Fruit fly (Drosophila melanogaster) whole organism, embryonic: ENCODE data around the gene Z600.
A peak's percentile ranks its signal among the peaks of the same experiment; 100 is the strongest.

Source experiments
- Adf1 ChIP-seq: fragments of 200-800 bp; sonication (Bioruptor generic); IDR thresholded peaks from 2 replicates; pipeline ENCODE4 v1.3.6; 2022; ENCODE audit warnings: missing biosample characterization, missing genetic modification characterization
- Antp ChIP-seq: fragments of 200-800 bp; sonication (Bioruptor generic); optimal IDR thresholded peaks from 3 replicates; lab custom pipeline; 2016; ENCODE audit warnings: missing biosample characterization, missing genetic modification characterization
- Asciz ChIP-seq: fragments of 200-800 bp; sonication (Bioruptor generic); optimal IDR thresholded peaks from 2 replicates; lab custom pipeline; 2017; ENCODE audit warnings: missing biosample characterization, mild to moderate bottlenecking, missing genetic modification characterization, missing genetic modification reagents
- Bgb ChIP-seq: fragments of 200-800 bp; sonication (Bioruptor generic); IDR thresholded peaks from 2 replicates; pipeline ENCODE4 v1.3.6; 2022; ENCODE audit warnings: missing biosample characterization, missing genetic modification characterization; ENCODE audit not compliant: partially characterized antibody
- CG10321 ChIP-seq: fragments of 200-800 bp; sonication (Bioruptor generic); IDR thresholded peaks from 2 replicates; pipeline ENCODE4 v1.3.6; 2022; ENCODE audit warnings: missing biosample characterization, missing genetic modification characterization
- CG11085 ChIP-seq: fragments of 200-800 bp; sonication (Bioruptor generic); IDR thresholded peaks from 2 replicates; pipeline ENCODE4 v1.3.6; 2022; ENCODE audit warnings: missing biosample characterization, missing genetic modification characterization
- CG11456 ChIP-seq: fragments of 200-800 bp; sonication (Bioruptor generic); IDR thresholded peaks from 3 replicates; pipeline ENCODE4 v1.3.6; 2022; ENCODE audit warnings: missing biosample characterization, missing genetic modification characterization
- CG11695 ChIP-seq: fragments of 200-800 bp; sonication (Bioruptor generic); IDR thresholded peaks from 3 replicates; pipeline ENCODE4 v1.3.6; 2022; ENCODE audit warnings: missing biosample characterization, missing genetic modification characterization
- CG12155 ChIP-seq: fragments of 200-800 bp; sonication (Bioruptor generic); optimal IDR thresholded peaks from 3 replicates; lab custom pipeline; 2016; ENCODE audit warnings: missing biosample characterization, missing genetic modification characterization
- CG13894 ChIP-seq: fragments of 200-800 bp; sonication (Bioruptor generic); optimal IDR thresholded peaks from 3 replicates; lab custom pipeline; 2018; ENCODE audit warnings: missing biosample characterization, mild to moderate bottlenecking, missing genetic modification characterization, moderate library complexity
- CG1647 ChIP-seq: fragments of 200-800 bp; sonication (Bioruptor generic); optimal IDR thresholded peaks from 3 replicates; lab custom pipeline; 2016; ENCODE audit warnings: missing biosample characterization, missing genetic modification characterization
- CG1832 ChIP-seq: fragments of 200-800 bp; sonication (Bioruptor generic); optimal IDR thresholded peaks from 2 replicates; lab custom pipeline; 2017; ENCODE audit warnings: missing biosample characterization, mild to moderate bottlenecking, missing genetic modification characterization, inconsistent platforms
- CG30020 ChIP-seq: fragments of 200-800 bp; optimal IDR thresholded peaks from 2 replicates; lab custom pipeline; 2019; ENCODE audit warnings: missing biosample characterization, mild to moderate bottlenecking, missing genetic modification characterization, moderate library complexity
- CG31441 ChIP-seq: fragments of 200-800 bp; sonication (Bioruptor generic); IDR thresholded peaks from 2 replicates; pipeline ENCODE4 v1.3.6; 2022; ENCODE audit warnings: missing biosample characterization, missing genetic modification characterization
- CG3163 ChIP-seq: fragments of 200-800 bp; sonication (Bioruptor generic); optimal IDR thresholded peaks from 3 replicates; lab custom pipeline; 2016; ENCODE audit warnings: missing biosample characterization, missing genetic modification characterization
- CG42726 ChIP-seq: fragments of 200-800 bp; sonication (Bioruptor generic); IDR thresholded peaks from 2 replicates; pipeline ENCODE4 v1.3.6; 2022; ENCODE audit warnings: missing biosample characterization, missing genetic modification characterization; ENCODE audit not compliant: partially characterized antibody
- CG43689 ChIP-seq: fragments of 200-800 bp; sonication (Bioruptor generic); IDR thresholded peaks from 2 replicates; pipeline ENCODE4 v1.3.6; 2022; ENCODE audit warnings: missing biosample characterization, missing genetic modification characterization
- CG5180 ChIP-seq: fragments of 200-800 bp; sonication (Bioruptor generic); optimal IDR thresholded peaks from 3 replicates; lab custom pipeline; 2017; ENCODE audit warnings: missing biosample characterization, missing genetic modification characterization, mild to moderate bottlenecking, moderate library complexity, missing genetic modification reagents
- CG6689 ChIP-seq: fragments of 200-800 bp; sonication (Bioruptor generic); IDR thresholded peaks from 2 replicates; pipeline ENCODE4 v1.3.6; 2022; ENCODE audit warnings: missing biosample characterization, missing genetic modification characterization
- CG7745 ChIP-seq: fragments of 200-800 bp; sonication (Bioruptor generic); optimal IDR thresholded peaks from 2 replicates; lab custom pipeline; 2018; ENCODE audit warnings: missing biosample characterization, mild to moderate bottlenecking, missing genetic modification characterization, moderate library complexity
- CG8290 ChIP-seq, 3 experiments: fragments of 200-800 bp; sonication (Bioruptor generic); optimal IDR thresholded peaks; 2 replicates each; lab custom pipeline; 2016 to 2019; ENCODE audit warnings: missing biosample characterization in 3 of 3, missing genetic modification characterization in 3 of 3, mild to moderate bottlenecking in 2 of 3, moderate library complexity in 1 of 3
- Deaf1 ChIP-seq: fragments of 200-800 bp; optimal IDR thresholded peaks from 3 replicates; lab custom pipeline; 2019; ENCODE audit warnings: missing biosample characterization, mild to moderate bottlenecking, missing genetic modification characterization, moderate library complexity
- Dll ChIP-seq: fragments of 200-800 bp; sonication (Bioruptor generic); IDR thresholded peaks from 4 replicates; pipeline ENCODE4 v1.3.6; 2022; ENCODE audit warnings: missing biosample characterization, missing genetic modification characterization; ENCODE audit not compliant: partially characterized antibody
- Elba2 ChIP-seq: fragments of 200-800 bp; sonication (Bioruptor generic); optimal IDR thresholded peaks from 3 replicates; lab custom pipeline; 2016; ENCODE audit warnings: missing biosample characterization, missing genetic modification characterization
- Jarid2 ChIP-seq: fragments of 200-800 bp; sonication (Bioruptor generic); optimal IDR thresholded peaks from 3 replicates; lab custom pipeline; 2017; ENCODE audit warnings: mild to moderate bottlenecking, missing biosample characterization, missing genetic modification reagents, missing genetic modification characterization
- NK7.1 ChIP-seq: fragments of 200-800 bp; sonication (Bioruptor generic); optimal IDR thresholded peaks from 3 replicates; lab custom pipeline; 2016; ENCODE audit warnings: missing biosample characterization, missing genetic modification characterization
- Nf-YB ChIP-seq: fragments of 200-800 bp; sonication (Bioruptor generic); optimal IDR thresholded peaks from 3 replicates; lab custom pipeline; 2019; ENCODE audit warnings: missing biosample characterization, mild to moderate bottlenecking, missing genetic modification characterization, moderate library complexity
- Nf-YC ChIP-seq: fragments of 200-800 bp; optimal IDR thresholded peaks from 3 replicates; lab custom pipeline; 2019; ENCODE audit warnings: missing biosample characterization, mild to moderate bottlenecking, missing genetic modification characterization, moderate library complexity
- Trl ChIP-seq, 3 experiments: fragments of >200 bp in 2 of 3; fragments of 200-800 bp in 1 of 3; sonication (Bioruptor generic) in 1 of 3; optimal IDR thresholded peaks; 2 replicates in 1 of 3; 3 replicates in 2 of 3; lab custom pipeline; 2016 to 2017; ENCODE audit warnings: missing biosample characterization in 1 of 3, missing genetic modification characterization in 1 of 3
- chinmo ChIP-seq: fragments of 200-800 bp; sonication (Bioruptor generic); IDR thresholded peaks from 4 replicates; pipeline ENCODE4 v1.3.6; 2022; ENCODE audit warnings: missing biosample characterization, missing genetic modification characterization; ENCODE audit not compliant: partially characterized antibody
- ci ChIP-seq: fragments of 200-800 bp; sonication (Bioruptor generic); IDR thresholded peaks from 3 replicates; pipeline ENCODE4 v1.3.6; 2022; ENCODE audit warnings: missing biosample characterization, missing genetic modification characterization
- cwo ChIP-seq: fragments of 200-800 bp; sonication (Bioruptor generic); optimal IDR thresholded peaks from 3 replicates; lab custom pipeline; 2017; ENCODE audit warnings: missing biosample characterization, missing genetic modification characterization, mild to moderate bottlenecking, moderate library complexity, missing genetic modification reagents
- fu2 ChIP-seq: fragments of 200-800 bp; sonication (Bioruptor generic); optimal IDR thresholded peaks from 2 replicates; lab custom pipeline; 2016; ENCODE audit warnings: missing biosample characterization, missing genetic modification characterization
- hbn ChIP-seq: fragments of 200-800 bp; sonication (Bioruptor generic); IDR thresholded peaks from 2 replicates; pipeline ENCODE4 v1.3.6; 2022; ENCODE audit warnings: missing biosample characterization, missing genetic modification characterization; ENCODE audit not compliant: partially characterized antibody
- hth ChIP-seq: fragments of >200 bp; optimal IDR thresholded peaks from 2 replicates; lab custom pipeline; 2017; ENCODE audit warnings: inconsistent platforms
- ind ChIP-seq: fragments of 200-800 bp; sonication (Bioruptor generic); optimal IDR thresholded peaks from 3 replicates; lab custom pipeline; 2016; ENCODE audit warnings: missing biosample characterization, missing genetic modification characterization
- kah ChIP-seq: fragments of 200-800 bp; sonication (Bioruptor generic); optimal IDR thresholded peaks from 2 replicates; lab custom pipeline; 2018; ENCODE audit warnings: missing biosample characterization, mild to moderate bottlenecking, missing genetic modification characterization
- kni ChIP-seq: fragments of 200-800 bp; sonication (Bioruptor generic); optimal IDR thresholded peaks from 3 replicates; lab custom pipeline; 2017; ENCODE audit warnings: mild to moderate bottlenecking, missing biosample characterization, missing genetic modification reagents, missing genetic modification characterization
- knrl ChIP-seq: fragments of 200-800 bp; sonication (Bioruptor generic); IDR thresholded peaks from 3 replicates; pipeline ENCODE4 v1.3.6; 2022; ENCODE audit warnings: missing biosample characterization, missing genetic modification characterization; ENCODE audit not compliant: partially characterized antibody
- nerfin-1 ChIP-seq: fragments of 200-800 bp; sonication (Bioruptor generic); optimal IDR thresholded peaks from 3 replicates; lab custom pipeline; 2019; ENCODE audit warnings: missing biosample characterization, mild to moderate bottlenecking, missing genetic modification characterization, moderate library complexity
- nom ChIP-seq: fragments of 200-800 bp; sonication (Bioruptor generic); optimal IDR thresholded peaks from 2 replicates; lab custom pipeline; 2017; ENCODE audit warnings: missing biosample characterization, missing genetic modification characterization, mild to moderate bottlenecking, moderate library complexity, missing genetic modification reagents
- scrt ChIP-seq: fragments of 200-800 bp; sonication (Bioruptor generic); optimal IDR thresholded peaks from 2 replicates; lab custom pipeline; 2018; ENCODE audit warnings: missing biosample characterization, mild to moderate bottlenecking, missing genetic modification characterization, moderate library complexity
- sens ChIP-seq: fragments of 200-800 bp; sonication (Bioruptor generic); peaks from one replicate; lab custom pipeline; 2016; ENCODE audit warnings: missing biosample characterization, missing genetic modification characterization
- so ChIP-seq: fragments of 200-800 bp; sonication (Bioruptor generic); IDR thresholded peaks from 3 replicates; pipeline ENCODE4 v1.3.6; 2022; ENCODE audit warnings: missing biosample characterization, missing genetic modification characterization
- sqz ChIP-seq: fragments of 200-800 bp; sonication (Bioruptor generic); optimal IDR thresholded peaks from 3 replicates; lab custom pipeline; 2018; ENCODE audit warnings: missing biosample characterization, mild to moderate bottlenecking, missing genetic modification characterization
- stc ChIP-seq: fragments of 200-800 bp; sonication (Bioruptor generic); IDR thresholded peaks from 2 replicates; pipeline ENCODE4 v1.3.6; 2022; ENCODE audit warnings: missing biosample characterization, missing genetic modification characterization
- vvl ChIP-seq: fragments of 200-800 bp; sonication (Bioruptor generic); IDR thresholded peaks from 2 replicates; pipeline ENCODE4 v1.3.6; 2022; ENCODE audit warnings: missing biosample characterization, missing genetic modification characterization
- yki ChIP-seq: fragments of >200 bp; optimal IDR thresholded peaks from 3 replicates; lab custom pipeline; 2018
- zen2 ChIP-seq: fragments of 200-800 bp; sonication (Bioruptor generic); IDR thresholded peaks from 3 replicates; pipeline ENCODE4 v1.3.6; 2022; ENCODE audit warnings: missing biosample characterization, missing genetic modification characterization; ENCODE audit not compliant: partially characterized antibody

The Z600 gene

DNA sequence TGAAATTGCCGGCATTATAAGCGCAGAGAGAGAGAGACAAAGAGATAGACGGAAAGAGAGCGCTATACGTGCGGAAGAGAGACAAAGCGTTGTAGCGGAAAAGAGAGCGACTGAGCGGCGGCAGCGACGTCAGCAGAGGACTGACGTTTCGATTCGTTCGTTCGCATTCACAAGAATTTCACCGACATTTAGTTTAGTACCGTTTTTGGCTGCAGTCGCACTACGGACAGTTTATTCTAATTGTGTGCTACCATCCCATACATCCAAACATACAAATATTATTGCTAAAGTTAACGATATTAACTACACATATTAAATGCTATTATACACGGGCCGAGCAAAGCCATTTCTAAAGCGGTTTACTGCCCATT lies 26.4 kb downstream of the Z600 start, which contains the start of gene CrebA (continued):
- peak; percentile 30; the same call in 1 of the 2 replicates for TF ChIP-seq Bgb
- peak; percentile 53 for TF ChIP-seq Deaf1 (tag; lab: Kevin White, UChicago)
- TF ChIP-seq CG10321 (GFP tag; lab: Robert Waterston, UW): peak; percentile 55; the same call in 1 of the 2 replicates
- TF ChIP-seq CG6689 (GFP tag; lab: Robert Waterston, UW): no peak
- peak; percentile 70 for TF ChIP-seq yki
- no peak for TF ChIP-seq zen2 (GFP tag; lab: Robert Waterston, UW)
- TF ChIP-seq hbn: 0 out of 2 replicates have a peak, but pooled peaks have one; percentile 20
- TF ChIP-seq Jarid2 (GFP tag; lab: Kevin White, UChicago): peak; percentile 81
- peak; percentile 34; the same call in 1 of the 2 replicates for TF ChIP-seq stc (GFP tag; lab: Robert Waterston, UW)
- TF ChIP-seq CG1647 (GFP tag; lab: Kevin White, UChicago): no peak
- TF ChIP-seq Trl (optimal IDR thresholded peaks at IDR 0.05; lab: Kevin White, UChicago): peak; percentile 94 to 95
- TF ChIP-seq Trl (GFP tag; optimal IDR thresholded peaks at IDR 0.05; lab: Kevin White, UChicago): no peak
- no peak for TF ChIP-seq so (GFP tag; lab: Robert Waterston, UW)
- peak; percentile 76; the same call in 1 of the 4 replicates for TF ChIP-seq chinmo
- TF ChIP-seq CG42726 (GFP tag; lab: Robert Waterston, UW): peak; percentile 7; the same call in 1 of the 2 replicates
- 0 out of 4 replicates have a peak, but pooled peaks have one; percentile 15 for TF ChIP-seq Dll
- TF ChIP-seq CG43689 (GFP tag; lab: Robert Waterston, UW): no peak
- TF ChIP-seq Antp (GFP tag; lab: Kevin White, UChicago): no peak
- peak; percentile 36; the same call in 1 of the 3 replicates for TF ChIP-seq ci (GFP tag; lab: Robert Waterston, UW)
- TF ChIP-seq CG11085 (GFP tag; lab: Robert Waterston, UW): no peak
- TF ChIP-seq vvl (GFP tag; lab: Robert Waterston, UW): peak; percentile 37; the same call in 1 of the 2 replicates
- no peak for TF ChIP-seq CG8290 (GFP tag; optimal IDR thresholded peaks at IDR 0.05; lab: Kevin White, UChicago)
- TF ChIP-seq CG8290 (tag; optimal IDR thresholded peaks at IDR 0.05; lab: Kevin White, UChicago): peak in 1 of 2 experiments; percentile 20
- TF ChIP-seq Adf1 (GFP tag; lab: Robert Waterston, UW): peak; percentile 90
- peak; percentile 4 for TF ChIP-seq CG7745 (tag; lab: Kevin White, UChicago)
- TF ChIP-seq ind (GFP tag; lab: Kevin White, UChicago): no peak
- TF ChIP-seq CG11695 (GFP tag; lab: Robert Waterston, UW): no peak
- 0 out of 2 replicates have a peak, but pooled peaks have one; percentile 6 for TF ChIP-seq CG31441 (GFP tag; lab: Robert Waterston, UW)
- no peak for TF ChIP-seq NK7.1 (GFP tag; lab: Kevin White, UChicago)
- TF ChIP-seq CG12155 (GFP tag; lab: Kevin White, UChicago): no peak
- peak; percentile 83 for TF ChIP-seq CG1832 (GFP tag; lab: Kevin White, UChicago)
- TF ChIP-seq Asciz (GFP tag; lab: Kevin White, UChicago): no peak

DNA sequence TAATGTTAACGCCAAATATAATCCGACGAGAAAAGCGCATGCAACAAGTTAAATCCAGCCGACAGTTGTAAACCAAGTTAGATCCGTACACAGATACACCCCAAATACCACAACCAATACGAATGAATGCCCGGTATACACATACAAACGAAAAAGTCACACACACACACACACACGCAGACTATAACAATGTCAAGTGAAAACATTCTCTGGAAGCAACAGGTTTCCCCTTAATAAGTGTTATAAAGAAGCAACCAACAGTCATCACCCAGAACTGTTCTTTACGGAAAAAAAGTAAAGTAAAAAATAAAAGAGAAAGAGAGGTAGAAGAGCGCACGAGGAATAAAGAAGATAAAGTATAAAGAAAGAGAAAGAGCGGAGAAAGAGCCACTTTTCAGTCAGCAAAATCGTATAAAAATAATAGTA lies 27.0 kb downstream of the Z600 start:
- TF ChIP-seq CG13894 (tag; lab: Kevin White, UChicago): peak; percentile 5
- TF ChIP-seq CG3163: peak; percentile 75
- TF ChIP-seq kah: peak; percentile 83
- no peak for TF ChIP-seq knrl
- no peak for TF ChIP-seq CG11456
- no peak for TF ChIP-seq fu2
- peak; percentile 47 for TF ChIP-seq Nf-YB (GFP tag; lab: Kevin White, UChicago)
- TF ChIP-seq sens (GFP tag; lab: Kevin White, UChicago): peak; percentile 38
- TF ChIP-seq Elba2 (GFP tag; lab: Kevin White, UChicago): no peak
- peak; percentile 53 to 57 for TF ChIP-seq Trl (optimal IDR thresholded peaks at IDR 0.05; lab: Kevin White, UChicago)
- TF ChIP-seq Trl (GFP tag; optimal IDR thresholded peaks at IDR 0.05; lab: Kevin White, UChicago): no peak
- TF ChIP-seq Nf-YC (tag; lab: Kevin White, UChicago): peak; percentile 42
- TF ChIP-seq nerfin-1 (tag; lab: Kevin White, UChicago): peak; percentile 53
- TF ChIP-seq scrt (GFP tag; lab: Kevin White, UChicago): peak; percentile 95
- TF ChIP-seq CG5180 (GFP tag; lab: Kevin White, UChicago): peak; percentile 54
- no peak for TF ChIP-seq hth (lab: Kevin White, UChicago)
- TF ChIP-seq CG30020 (tag; lab: Kevin White, UChicago): no peak
- TF ChIP-seq kni (GFP tag; lab: Kevin White, UChicago): peak; percentile 70
- no peak for TF ChIP-seq cwo
- TF ChIP-seq sqz (GFP tag; lab: Kevin White, UChicago): peak; percentile 56
- TF ChIP-seq nom: peak; percentile 52
